Worm (Caenorhabditis elegans) whole organism, early embryonic: ENCODE results near the gene F59E12.1.

Source experiments
- B0310.2 ChIP-seq: sonication (generic microtip); optimal IDR thresholded peaks from 2 replicates; lab custom pipeline; 2016; ENCODE audit warnings: mild to moderate bottlenecking, missing genetic modification characterization, missing compliant biosample characterization
- F13C5.2 ChIP-seq: sonication (generic microtip); optimal IDR thresholded peaks from 2 replicates; lab custom pipeline; 2017; ENCODE audit warnings: mild to moderate bottlenecking, missing genetic modification characterization, inconsistent platforms, missing compliant biosample characterization
- aly-1 ChIP-seq: sonication (generic microtip); optimal IDR thresholded peaks from 2 replicates; lab custom pipeline; 2016; ENCODE audit warnings: missing genetic modification characterization, missing compliant biosample characterization
- ama-1 ChIP-seq: fragments of 150-350 bp; optimal IDR thresholded peaks from 2 replicates; lab custom pipeline; 2014
- ceh-13 ChIP-seq: fragments of 200-800 bp; sonication (Bioruptor generic); optimal IDR thresholded peaks from 2 replicates; lab custom pipeline; 2018; ENCODE audit warnings: mild to moderate bottlenecking, missing genetic modification characterization, missing compliant biosample characterization
- ceh-36 ChIP-seq: sonication (generic microtip); optimal IDR thresholded peaks from 2 replicates; lab custom pipeline; 2016; ENCODE audit warnings: missing genetic modification characterization, inconsistent platforms, missing compliant biosample characterization
- ets-7 ChIP-seq: sonication (generic microtip); optimal IDR thresholded peaks from 2 replicates; lab custom pipeline; 2016; ENCODE audit warnings: missing genotype, missing genetic modification characterization, missing compliant biosample characterization
- flt-1 ChIP-seq: fragments of 200-800 bp; sonication (Bioruptor generic); IDR thresholded peaks from 2 replicates; pipeline ENCODE4 v1.3.6; 2022; ENCODE audit warnings: missing genetic modification characterization, missing compliant biosample characterization
- hmbx-1 ChIP-seq: sonication (generic microtip); optimal IDR thresholded peaks from 2 replicates; lab custom pipeline; 2016; ENCODE audit warnings: mild to moderate bottlenecking, missing genetic modification characterization, missing compliant biosample characterization
- hmg-4 ChIP-seq: fragments of 200-800 bp; sonication (Bioruptor generic); optimal IDR thresholded peaks from 2 replicates; lab custom pipeline; 2018; ENCODE audit warnings: mild to moderate bottlenecking, missing genetic modification characterization, missing compliant biosample characterization
- hnd-1 ChIP-seq: sonication (generic microtip); optimal IDR thresholded peaks from 2 replicates; lab custom pipeline; 2016; ENCODE audit warnings: missing genetic modification characterization, missing compliant biosample characterization
- pes-1 ChIP-seq: fragments of 200-800 bp; sonication (Bioruptor generic); IDR thresholded peaks from 2 replicates; pipeline ENCODE4 v1.3.6; 2022; ENCODE audit warnings: missing genetic modification reagents, missing genetic modification characterization, missing compliant biosample characterization
- scrt-1 ChIP-seq: fragments of 200-800 bp; sonication (Bioruptor generic); IDR thresholded peaks from 2 replicates; pipeline ENCODE4 v1.3.6; 2022; ENCODE audit warnings: missing genetic modification characterization, missing compliant biosample characterization
- sea-1 ChIP-seq: fragments of 200-800 bp; sonication (Bioruptor generic); conservative IDR thresholded peaks from 2 replicates; pipeline ENCODE4 v1.3.6; 2022; ENCODE audit warnings: missing genetic modification characterization, missing compliant biosample characterization
- tbx-11 ChIP-seq: fragments of 200-800 bp; sonication (Bioruptor generic); IDR thresholded peaks from 2 replicates; pipeline ENCODE4 v1.3.6; 2022; ENCODE audit warnings: missing genetic modification characterization, missing compliant biosample characterization
- tbx-37 ChIP-seq: fragments of 200-800 bp; sonication (Bioruptor generic); conservative IDR thresholded peaks from 2 replicates; pipeline ENCODE4 v1.3.6; 2022; ENCODE audit warnings: missing genetic modification reagents, missing genetic modification characterization, missing compliant biosample characterization
- tra-4 ChIP-seq: sonication (generic microtip); optimal IDR thresholded peaks from 2 replicates; lab custom pipeline; 2017; ENCODE audit warnings: missing genetic modification characterization, missing compliant biosample characterization

The F59E12.1 gene

DNA sequence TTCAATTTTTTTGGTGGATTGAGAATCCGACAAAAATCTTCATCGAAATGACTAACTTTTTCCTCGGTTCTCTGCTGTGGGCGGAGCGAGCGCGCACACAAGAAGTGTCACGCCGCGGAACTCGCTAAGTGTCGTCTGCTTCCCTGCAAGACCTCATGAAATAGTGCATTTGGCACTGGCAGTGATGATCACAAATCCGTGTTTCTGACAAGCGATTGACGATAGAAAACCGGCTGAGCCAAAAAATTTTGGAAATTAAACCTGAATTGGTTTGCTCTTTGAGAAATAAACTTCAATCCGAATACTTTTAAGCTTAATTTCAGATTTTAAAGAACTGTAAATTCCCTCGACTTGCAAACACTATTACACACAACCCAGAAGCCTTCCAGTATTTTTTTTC, 47.2 kb downstream of the F59E12.1 start:
- TF ChIP-seq ama-1 (lab: Kevin White, UChicago) (peak; percentile 70), tbx-37 (GFP tag; lab: Robert Waterston, UW) (no peak), B0310.2 (tag; lab: Kevin White, UChicago) (no peak)

ce11 chrII:5702611-5703192, 48.4 kb downstream of the F59E12.1 start:
- TF ChIP-seq hmbx-1 (tag; lab: Kevin White, UChicago) (no peak), ceh-13 (no peak), ama-1 (lab: Kevin White, UChicago) (no peak), sea-1 (GFP tag; lab: Robert Waterston, UW) (no peak), tbx-11 (GFP tag; lab: Robert Waterston, UW) (no peak), flt-1 (GFP tag; lab: Robert Waterston, UW) (no peak), tra-4 (tag; lab: Kevin White, UChicago) (no peak), tbx-37 (GFP tag; lab: Robert Waterston, UW) (no peak), pes-1 (GFP tag; lab: Robert Waterston, UW) (no peak), ceh-36 (tag; lab: Kevin White, UChicago) (no peak), hmg-4 (GFP tag; lab: Kevin White, UChicago) (no peak), aly-1 (tag; lab: Kevin White, UChicago) (no peak), B0310.2 (tag; lab: Kevin White, UChicago) (no peak), ets-7 (tag; lab: Kevin White, UChicago) (no peak), F13C5.2 (tag; lab: Kevin White, UChicago) (no peak), scrt-1 (GFP tag; lab: Robert Waterston, UW) (no peak), hnd-1 (tag; lab: Kevin White, UChicago) (no peak)

DNA sequence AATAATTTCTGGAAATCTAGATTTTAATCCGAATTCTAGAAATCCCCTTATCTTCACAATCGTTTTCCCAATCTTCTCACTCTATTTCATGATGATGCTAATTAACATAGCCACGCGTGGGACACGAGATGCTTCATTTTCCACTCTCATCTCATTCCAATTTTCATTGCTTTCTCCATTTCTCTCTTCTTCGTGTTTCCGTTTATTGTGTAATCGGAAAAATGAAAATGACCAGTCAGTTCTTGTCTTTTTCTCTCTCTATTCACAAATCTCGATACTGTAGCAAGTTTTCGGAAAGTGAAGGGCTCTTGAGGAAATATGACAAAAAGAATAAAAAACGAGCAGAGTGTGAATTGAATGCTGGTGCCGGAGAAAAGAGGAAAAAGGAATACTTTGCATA, 50.2 kb downstream of the F59E12.1 start:
- TF ChIP-seq ama-1 (lab: Kevin White, UChicago) (no peak), scrt-1 (GFP tag; lab: Robert Waterston, UW) (no peak), tbx-37 (GFP tag; lab: Robert Waterston, UW) (no peak), F13C5.2 (tag; lab: Kevin White, UChicago) (no peak)
